Fruit fly (Drosophila melanogaster) whole organism, prepupa: ENCODE measurements around the gene Hr4.

Experiments used
- Blimp-1 ChIP-seq: fragments of 200-800 bp; sonication (Bioruptor generic); optimal IDR thresholded peaks from 3 replicates; lab custom pipeline; 2017; ENCODE audit warnings: missing biosample characterization, missing genetic modification characterization, mild to moderate bottlenecking, moderate library complexity, missing genetic modification reagents
- CG10631 ChIP-seq: fragments of 200-800 bp; sonication (Bioruptor generic); optimal IDR thresholded peaks from 2 replicates; lab custom pipeline; 2016; ENCODE audit warnings: missing biosample characterization, missing genetic modification characterization
- CG11294 ChIP-seq: fragments of 200-800 bp; sonication (Bioruptor generic); IDR thresholded peaks from 2 replicates; pipeline ENCODE4 v1.3.6; 2022; ENCODE audit warnings: missing biosample characterization, missing genetic modification characterization
- CG11762 ChIP-seq: fragments of 200-800 bp; sonication (Bioruptor generic); optimal IDR thresholded peaks from 3 replicates; lab custom pipeline; 2016; ENCODE audit warnings: missing biosample characterization, missing genetic modification characterization; ENCODE audit not compliant: insufficient read depth
- CG15336 ChIP-seq: fragments of 200-800 bp; sonication (Bioruptor generic); IDR thresholded peaks from 2 replicates; pipeline ENCODE4 v1.3.6; 2022; ENCODE audit warnings: missing biosample characterization, missing genetic modification characterization
- CG3032 ChIP-seq: fragments of 200-800 bp; optimal IDR thresholded peaks from 2 replicates; lab custom pipeline; 2019; ENCODE audit warnings: missing biosample characterization, mild to moderate bottlenecking, missing genetic modification characterization, moderate library complexity
- CG31627 ChIP-seq: fragments of 200-800 bp; sonication (Bioruptor generic); optimal IDR thresholded peaks from 3 replicates; lab custom pipeline; 2016; ENCODE audit warnings: missing biosample characterization, missing genetic modification characterization
- CG32006 ChIP-seq: fragments of 200-800 bp; sonication (Bioruptor generic); optimal IDR thresholded peaks from 3 replicates; lab custom pipeline; 2017; ENCODE audit warnings: missing biosample characterization, mild to moderate bottlenecking, missing genetic modification characterization
- CG34406 ChIP-seq: fragments of 200-800 bp; sonication (Bioruptor generic); optimal IDR thresholded peaks from 3 replicates; lab custom pipeline; 2016; ENCODE audit warnings: missing biosample characterization, missing genetic modification characterization
- CG3919 ChIP-seq: fragments of 200-800 bp; sonication (Bioruptor generic); optimal IDR thresholded peaks from 3 replicates; lab custom pipeline; 2016; ENCODE audit warnings: missing biosample characterization, missing genetic modification characterization
- CG6163 ChIP-seq: fragments of 200-800 bp; sonication (Bioruptor generic); IDR thresholded peaks from 3 replicates; pipeline ENCODE4 v1.3.6; 2022; ENCODE audit warnings: missing biosample characterization, missing genetic modification characterization
- CG6276 ChIP-seq: fragments of 200-800 bp; sonication (Bioruptor generic); optimal IDR thresholded peaks from 2 replicates; lab custom pipeline; 2017; ENCODE audit warnings: missing biosample characterization, mild to moderate bottlenecking, missing genetic modification characterization
- CG6792 ChIP-seq: fragments of 200-800 bp; sonication (Bioruptor generic); optimal IDR thresholded peaks from 3 replicates; lab custom pipeline; 2016; ENCODE audit warnings: missing biosample characterization, missing genetic modification characterization
- CG7368 ChIP-seq: fragments of 200-800 bp; sonication (Bioruptor generic); optimal IDR thresholded peaks from 3 replicates; lab custom pipeline; 2016; ENCODE audit warnings: missing biosample characterization, missing genetic modification characterization
- CG8119 ChIP-seq: fragments of 200-800 bp; sonication (Bioruptor generic); IDR thresholded peaks from 3 replicates; pipeline ENCODE4 v1.3.6; 2022; ENCODE audit warnings: missing biosample characterization, missing genetic modification characterization
- CG8319 ChIP-seq: fragments of 200-800 bp; sonication (Bioruptor generic); optimal IDR thresholded peaks from 3 replicates; lab custom pipeline; 2016; ENCODE audit warnings: missing biosample characterization, missing genetic modification characterization
- CG8632 ChIP-seq: fragments of 200-800 bp; sonication (Bioruptor generic); optimal IDR thresholded peaks from 3 replicates; lab custom pipeline; 2016; ENCODE audit warnings: missing biosample characterization, missing genetic modification characterization
- CG9139 ChIP-seq: fragments of 200-800 bp; sonication (Bioruptor generic); optimal IDR thresholded peaks from 3 replicates; lab custom pipeline; 2017; ENCODE audit warnings: missing biosample characterization, mild to moderate bottlenecking, missing genetic modification characterization
- Eip78C ChIP-seq: fragments of 200-800 bp; sonication (Bioruptor generic); peaks from one replicate; lab custom pipeline; 2016; ENCODE audit warnings: missing biosample characterization, missing genetic modification characterization
- Ets21C ChIP-seq: fragments of 200-800 bp; sonication (Bioruptor generic); optimal IDR thresholded peaks from 3 replicates; lab custom pipeline; 2016; ENCODE audit warnings: missing biosample characterization, missing genetic modification characterization
- Gug ChIP-seq: fragments of 200-800 bp; sonication (Bioruptor generic); IDR thresholded peaks from 2 replicates; pipeline ENCODE4 v1.3.6; 2022; ENCODE audit warnings: missing biosample characterization, missing genetic modification characterization
- Hr38 ChIP-seq: sonication (Bioruptor generic); optimal IDR thresholded peaks from 2 replicates; lab custom pipeline; 2016; ENCODE audit warnings: missing biosample characterization, missing genetic modification characterization
- Met ChIP-seq: fragments of 200-800 bp; sonication (Bioruptor generic); optimal IDR thresholded peaks from 3 replicates; lab custom pipeline; 2016; ENCODE audit warnings: missing biosample characterization, missing genetic modification characterization
- OdsH ChIP-seq: fragments of 200-800 bp; sonication (Bioruptor generic); optimal IDR thresholded peaks from 3 replicates; lab custom pipeline; 2016; ENCODE audit warnings: missing biosample characterization, missing genetic modification characterization
- Smox ChIP-seq: fragments of 200-800 bp; sonication (Bioruptor generic); optimal IDR thresholded peaks from 3 replicates; lab custom pipeline; 2016; ENCODE audit warnings: missing biosample characterization, missing genetic modification characterization
- Sox102F ChIP-seq: fragments of 200-800 bp; sonication (Bioruptor generic); optimal IDR thresholded peaks from 2 replicates; lab custom pipeline; 2016; ENCODE audit warnings: missing biosample characterization, mild to moderate bottlenecking, missing genetic modification characterization
- Sox14 ChIP-seq: fragments of 200-800 bp; sonication (Bioruptor generic); optimal IDR thresholded peaks from 3 replicates; lab custom pipeline; 2016; ENCODE audit warnings: missing biosample characterization, missing genetic modification characterization
- achi ChIP-seq: fragments of 200-800 bp; sonication (Bioruptor generic); optimal IDR thresholded peaks from 3 replicates; lab custom pipeline; 2016; ENCODE audit warnings: missing biosample characterization, missing genetic modification characterization
- acj6 ChIP-seq: fragments of 200-800 bp; sonication (Bioruptor generic); optimal IDR thresholded peaks from 3 replicates; lab custom pipeline; 2016; ENCODE audit warnings: missing biosample characterization, missing genetic modification characterization
- cyc ChIP-seq: fragments of 200-800 bp; sonication (Bioruptor generic); optimal IDR thresholded peaks from 3 replicates; lab custom pipeline; 2016; ENCODE audit warnings: missing biosample characterization, missing genetic modification characterization
- dac ChIP-seq: fragments of 200-800 bp; sonication (Bioruptor generic); optimal IDR thresholded peaks from 2 replicates; lab custom pipeline; 2017; ENCODE audit warnings: missing biosample characterization, mild to moderate bottlenecking, missing genetic modification characterization
- eg ChIP-seq: fragments of 200-800 bp; sonication (Bioruptor generic); IDR thresholded peaks from 3 replicates; pipeline ENCODE4 v1.3.6; 2022; ENCODE audit warnings: missing biosample characterization, missing genetic modification characterization
- esn ChIP-seq: fragments of 200-800 bp; sonication (Bioruptor generic); optimal IDR thresholded peaks from 2 replicates; lab custom pipeline; 2016; ENCODE audit warnings: missing biosample characterization, mild to moderate bottlenecking, missing genetic modification characterization, moderate library complexity
- fd59A ChIP-seq: fragments of 200-800 bp; sonication (Bioruptor generic); optimal IDR thresholded peaks from 2 replicates; lab custom pipeline; 2017; ENCODE audit warnings: missing biosample characterization, mild to moderate bottlenecking, missing genetic modification characterization, missing genetic modification reagents
- fkh ChIP-seq: fragments of 200-800 bp; sonication (Bioruptor generic); optimal IDR thresholded peaks from 3 replicates; lab custom pipeline; 2017; ENCODE audit warnings: missing biosample characterization, mild to moderate bottlenecking, missing genetic modification characterization, moderate library complexity
- lz ChIP-seq: fragments of 200-800 bp; sonication (Bioruptor generic); optimal IDR thresholded peaks from 3 replicates; lab custom pipeline; 2016; ENCODE audit warnings: missing biosample characterization, missing genetic modification characterization
- net ChIP-seq: fragments of 200-800 bp; sonication (Bioruptor generic); optimal IDR thresholded peaks from 3 replicates; lab custom pipeline; 2016; ENCODE audit warnings: missing biosample characterization, missing genetic modification characterization
- spab ChIP-seq: fragments of 200-800 bp; sonication (Bioruptor generic); optimal IDR thresholded peaks from 2 replicates; lab custom pipeline; 2017; ENCODE audit warnings: missing biosample characterization, mild to moderate bottlenecking, missing genetic modification characterization, missing genetic modification reagents
- ss ChIP-seq, 2 experiments: fragments of 200-800 bp; sonication (Bioruptor generic); optimal IDR thresholded peaks; 2 replicates in 1 of 2; 3 replicates in 1 of 2; lab custom pipeline; 2017 to 2018; ENCODE audit warnings: mild to moderate bottlenecking in 2 of 2, missing biosample characterization in 2 of 2, missing genetic modification characterization in 2 of 2, moderate library complexity in 1 of 2
- svp ChIP-seq: fragments of 200-800 bp; sonication (Bioruptor generic); peaks from one replicate; lab custom pipeline; 2016; ENCODE audit warnings: missing biosample characterization, missing genetic modification characterization
- topi ChIP-seq: fragments of 200-800 bp; sonication (Bioruptor generic); optimal IDR thresholded peaks from 3 replicates; lab custom pipeline; 2016; ENCODE audit warnings: missing biosample characterization, missing genetic modification characterization
- vri ChIP-seq: fragments of 200-800 bp; sonication (Bioruptor generic); optimal IDR thresholded peaks from 3 replicates; lab custom pipeline; 2016; ENCODE audit warnings: missing biosample characterization, mild to moderate bottlenecking, missing genetic modification characterization

Hr4 gene

dm6 chrX:1900123-1900818 is 41.5 kb upstream of the Hr4 start, which contains the start of gene arm (continued):
- TF ChIP-seq esn (GFP tag; lab: Kevin White, UChicago) = peak; percentile 31
- no peak for TF ChIP-seq CG9139 (GFP tag; lab: Kevin White, UChicago)
- no peak for TF ChIP-seq CG10631 (GFP tag; lab: Kevin White, UChicago)
- TF ChIP-seq dac (GFP tag; lab: Kevin White, UChicago) = no peak
- no peak for TF ChIP-seq fd59A
- TF ChIP-seq CG6276 = no peak
- TF ChIP-seq Smox = no peak
- no peak for TF ChIP-seq CG3919 (GFP tag; lab: Kevin White, UChicago)
- no peak for TF ChIP-seq CG7368 (GFP tag; lab: Kevin White, UChicago)
- peak; percentile 23 for TF ChIP-seq achi (GFP tag; lab: Kevin White, UChicago)
- TF ChIP-seq Ets21C (GFP tag; lab: Kevin White, UChicago) = no peak
- TF ChIP-seq CG11294 (GFP tag; lab: Robert Waterston, UW) = no peak
- TF ChIP-seq CG15336 = peak; percentile 20; the same call in 1 of the 2 replicates
- TF ChIP-seq ss (GFP tag; optimal IDR thresholded peaks at IDR 0.05; lab: Kevin White, UChicago) = no peak
- peak; percentile 12 for TF ChIP-seq cyc
- TF ChIP-seq Met = no peak
- peak; percentile 18 for TF ChIP-seq CG32006
- no peak for TF ChIP-seq eg
- TF ChIP-seq Sox102F (GFP tag; lab: Kevin White, UChicago) = no peak
- TF ChIP-seq acj6 (GFP tag; lab: Kevin White, UChicago) = no peak

- TF ChIP-seq fd59A (no peak), CG9139 (GFP tag; lab: Kevin White, UChicago) (no peak), spab (GFP tag; lab: Kevin White, UChicago) (no peak), topi (GFP tag; lab: Kevin White, UChicago) (no peak), svp (GFP tag; lab: Kevin White, UChicago) (peak; percentile 82), CG6163 (GFP tag; lab: Robert Waterston, UW) (no peak), Eip78C (GFP tag; lab: Kevin White, UChicago) (peak; percentile 52), fkh (GFP tag; lab: Kevin White, UChicago) (peak; percentile 82), acj6 (GFP tag; lab: Kevin White, UChicago) (no peak), CG34406 (no peak), esn (GFP tag; lab: Kevin White, UChicago) (peak; percentile 7), achi (GFP tag; lab: Kevin White, UChicago) (no peak), eg (0 out of 3 replicates have a peak, but pooled peaks have one; percentile 22), Sox102F (GFP tag; lab: Kevin White, UChicago) (no peak)
These were observed 40.1 kb upstream of the Hr4 start, which contains the start of gene Ldaf1 for dm6 chrX:1901605-1902136. Gene Ldaf1 (minus strand): TSS chrX:1901911.

dm6 chrX:1903077-1903476 is 38.7 kb upstream of the Hr4 start, which contains the start of gene CG32801:
Gene CG32801 (minus strand): TSS chrX:1903177.
- TF ChIP-seq CG8319 (GFP tag; lab: Kevin White, UChicago) (no peak), CG11762 (GFP tag; lab: Kevin White, UChicago) (no peak)

- TF ChIP-seq svp (GFP tag; lab: Kevin White, UChicago) (peak; percentile 62), cyc (no peak)
These were observed 37.8 kb upstream of the Hr4 start for dm6 chrX:1903968-1904367.

- TF ChIP-seq Blimp-1 (no peak), CG31627 (GFP tag; lab: Kevin White, UChicago) (peak; percentile 13), OdsH (GFP tag; lab: Kevin White, UChicago) (peak; percentile 47), CG6163 (GFP tag; lab: Robert Waterston, UW) (peak; percentile 27; the same call in 1 of the 3 replicates), Hr38 (GFP tag; lab: Kevin White, UChicago) (no peak), lz (GFP tag; lab: Kevin White, UChicago) (peak; percentile 43), CG3032 (tag; lab: Kevin White, UChicago) (peak; percentile 60), dac (GFP tag; lab: Kevin White, UChicago) (peak; percentile 5), CG8119 (peak; percentile 47; the same call in 2 of the 3 replicates), CG6792 (peak; percentile 53), Sox14 (GFP tag; lab: Kevin White, UChicago) (peak; percentile 55), net (GFP tag; lab: Kevin White, UChicago) (peak; percentile 25), CG11294 (GFP tag; lab: Robert Waterston, UW) (no peak), CG8632 (GFP tag; lab: Kevin White, UChicago) (peak; percentile 54), vri (GFP tag; lab: Kevin White, UChicago) (peak; percentile 40), CG6276 (peak; percentile 45), Gug (no peak), spab (GFP tag; lab: Kevin White, UChicago) (peak; percentile 34)
These were observed 33.9 kb upstream of the Hr4 start, which contains the start of gene mip130 for dm6 chrX:1907727-1908264. Gene mip130 (plus strand): TSS chrX:1908239.
